Fruit fly (Drosophila melanogaster) whole organism, adult: ENCODE measurements around the gene CG3337.

ENCODE experiments used
- CG12768 ChIP-seq: fragments of 200-800 bp; sonication (Bioruptor generic); optimal IDR thresholded peaks from 2 replicates; lab custom pipeline; 2017; ENCODE audit warnings: missing biosample characterization, missing genetic modification characterization, mild to moderate bottlenecking, moderate library complexity, missing genetic modification reagents
- CG14711 ChIP-seq: fragments of 200-800 bp; sonication (Bioruptor generic); optimal IDR thresholded peaks from 2 replicates; lab custom pipeline; 2018; ENCODE audit warnings: missing biosample characterization, mild to moderate bottlenecking, missing genetic modification characterization, moderate library complexity
- CG5204 ChIP-seq: fragments of 200-800 bp; sonication (Bioruptor generic); optimal IDR thresholded peaks from 2 replicates; lab custom pipeline; 2016; ENCODE audit warnings: missing biosample characterization, missing genetic modification characterization
- CG7045 ChIP-seq: fragments of 200-800 bp; sonication (Bioruptor generic); optimal IDR thresholded peaks from 2 replicates; lab custom pipeline; 2017; ENCODE audit warnings: missing biosample characterization, mild to moderate bottlenecking, missing genetic modification characterization
- Hr96 ChIP-seq: fragments of 200-800 bp; sonication (Bioruptor generic); optimal IDR thresholded peaks from 2 replicates; lab custom pipeline; 2016; ENCODE audit warnings: missing biosample characterization, missing genetic modification characterization
- Mnt ChIP-seq: fragments of 200-800 bp; sonication (Bioruptor generic); optimal IDR thresholded peaks from 2 replicates; lab custom pipeline; 2016; ENCODE audit warnings: missing biosample characterization, mild to moderate bottlenecking, missing genetic modification characterization
- bab1 ChIP-seq: fragments of 200-800 bp; sonication (Bioruptor generic); optimal IDR thresholded peaks from 3 replicates; lab custom pipeline; 2019; ENCODE audit warnings: missing biosample characterization, mild to moderate bottlenecking, missing genetic modification characterization, moderate library complexity
- cnc ChIP-seq, 2 experiments: fragments of >200 bp; optimal IDR thresholded peaks; 2 replicates each; lab custom pipeline; 2017
- kay ChIP-seq: fragments of 200-800 bp; sonication (Bioruptor generic); peaks from one replicate; lab custom pipeline; 2016; ENCODE audit warnings: missing biosample characterization, missing genetic modification characterization, borderline replicate concordance
- ovo ChIP-seq: fragments of 200-800 bp; sonication (Bioruptor generic); optimal IDR thresholded peaks from 2 replicates; lab custom pipeline; 2016; ENCODE audit warnings: missing biosample characterization, missing genetic modification characterization
- pad ChIP-seq: fragments of 200-800 bp; sonication (Bioruptor generic); optimal IDR thresholded peaks from 3 replicates; lab custom pipeline; 2017; ENCODE audit warnings: missing biosample characterization, missing genetic modification characterization, mild to moderate bottlenecking, moderate library complexity, missing genetic modification reagents
- tj ChIP-seq: fragments of 200-800 bp; sonication (Bioruptor generic); optimal IDR thresholded peaks from 3 replicates; lab custom pipeline; 2017; ENCODE audit warnings: missing biosample characterization, mild to moderate bottlenecking, missing genetic modification characterization, moderate library complexity
- toe ChIP-seq: fragments of 200-800 bp; sonication (Bioruptor generic); optimal IDR thresholded peaks from 2 replicates; lab custom pipeline; 2016; ENCODE audit warnings: missing biosample characterization, missing genetic modification characterization

- TF ChIP-seq pad (GFP tag; lab: Kevin White, UChicago) (no peak), CG14711 (tag; lab: Kevin White, UChicago) (no peak), cnc (optimal IDR thresholded peaks at IDR 0.05; lab: Kevin White, UChicago) (no peak), Mnt (GFP tag; lab: Kevin White, UChicago) (no peak), CG7045 (GFP tag; lab: Kevin White, UChicago) (no peak), ovo (GFP tag; lab: Kevin White, UChicago) (no peak), bab1 (no peak), CG5204 (GFP tag; lab: Kevin White, UChicago) (no peak), kay (GFP tag; lab: Kevin White, UChicago) (no peak), tj (GFP tag; lab: Kevin White, UChicago) (no peak), toe (GFP tag; lab: Kevin White, UChicago) (no peak), CG12768 (GFP tag; lab: Kevin White, UChicago) (no peak), Hr96 (GFP tag; lab: Kevin White, UChicago) (no peak)
Measured at dm6 chr3R:21241332-21241731, 17.9 kb upstream of the CG3337 start.
